Worm (Caenorhabditis elegans) whole organism, L1 larva: ENCODE measurements around the gene vps-33.1.

ENCODE experiments used
- C04F5.9 ChIP-seq: sonication (generic microtip); optimal IDR thresholded peaks from 2 replicates; lab custom pipeline; 2016; ENCODE audit warnings: missing genetic modification characterization, missing compliant biosample characterization
- C16A3.4 ChIP-seq: fragments of 150-350 bp; optimal IDR thresholded peaks from 2 replicates; lab custom pipeline; 2014; ENCODE audit warnings: missing biosample characterization, missing genetic modification characterization
- C34B4.2 ChIP-seq: sonication (generic microtip); optimal IDR thresholded peaks from 2 replicates; lab custom pipeline; 2017; ENCODE audit warnings: mild to moderate bottlenecking, missing genetic modification characterization, missing compliant biosample characterization
- F16B12.6 ChIP-seq: fragments of 150-350 bp; optimal IDR thresholded peaks from 2 replicates; lab custom pipeline; 2014; ENCODE audit warnings: missing biosample characterization, missing genetic modification characterization
- Y116A8C.19 ChIP-seq: sonication (generic microtip); optimal IDR thresholded peaks from 2 replicates; lab custom pipeline; 2016; ENCODE audit warnings: missing compliant biosample characterization, missing genetic modification characterization, borderline replicate concordance
- aha-1 ChIP-seq: fragments of 150-350 bp; optimal IDR thresholded peaks from 2 replicates; lab custom pipeline; 2014; ENCODE audit warnings: missing biosample characterization, missing genetic modification characterization
- alr-1 ChIP-seq: fragments of 200-800 bp; sonication (Bioruptor generic); optimal IDR thresholded peaks from 2 replicates; lab custom pipeline; 2018; ENCODE audit warnings: borderline replicate concordance, mild to moderate bottlenecking, missing genetic modification characterization, missing compliant biosample characterization
- blmp-1 ChIP-seq: fragments of 150-350 bp; optimal IDR thresholded peaks from 2 replicates; lab custom pipeline; 2014; ENCODE audit warnings: missing biosample characterization, missing genetic modification characterization
- ceh-82 ChIP-seq, 3 experiments: fragments of 150-350 bp in 1 of 3; sonication (generic microtip) in 2 of 3; optimal IDR thresholded peaks; 2 replicates each; lab custom pipeline; 2014 to 2017; ENCODE audit warnings: missing biosample characterization in 3 of 3, missing genetic modification characterization in 3 of 3
- ceh-88 ChIP-seq: fragments of 200-800 bp; sonication (Bioruptor generic); IDR thresholded peaks from 2 replicates; pipeline ENCODE4 v1.3.6; 2022; ENCODE audit warnings: missing genetic modification characterization, missing compliant biosample characterization
- ceh-90 ChIP-seq: sonication (generic microtip); optimal IDR thresholded peaks from 2 replicates; lab custom pipeline; 2016; ENCODE audit warnings: missing genetic modification characterization, missing compliant biosample characterization
- dsc-1 ChIP-seq: sonication (generic microtip); optimal IDR thresholded peaks from 2 replicates; lab custom pipeline; 2016; ENCODE audit warnings: mild to moderate bottlenecking, missing genetic modification characterization, missing compliant biosample characterization
- efl-1 ChIP-seq, 4 experiments: fragments of 150-350 bp; optimal IDR thresholded peaks in 3 of 4; peaks in 1 of 4; 1 replicate in 1 of 4; 2 replicates in 3 of 4; lab custom pipeline; 2014; ENCODE audit warnings: missing biosample characterization in 2 of 4, missing genetic modification characterization in 2 of 4, missing genetic modification reagents in 2 of 4
- elt-2 ChIP-seq: sonication (generic microtip); optimal IDR thresholded peaks from 2 replicates; lab custom pipeline; 2016; ENCODE audit warnings: missing genetic modification characterization, mild to moderate bottlenecking, inconsistent platforms, missing compliant biosample characterization, missing genetic modification reagents
- elt-3 ChIP-seq, 6 experiments: fragments of 150-350 bp in 1 of 6; sonication (generic microtip); optimal IDR thresholded peaks; 2 replicates each; lab custom pipeline; 2017 to 2018; ENCODE audit warnings: missing biosample characterization in 6 of 6, missing genetic modification characterization in 6 of 6, inconsistent platforms in 1 of 6
- fkh-10 ChIP-seq: sonication (generic microtip); optimal IDR thresholded peaks from 2 replicates; lab custom pipeline; 2017; ENCODE audit warnings: missing biosample characterization, missing genetic modification reagents, missing genetic modification characterization
- fkh-4 ChIP-seq: sonication (generic microtip); optimal IDR thresholded peaks from 2 replicates; lab custom pipeline; 2016; ENCODE audit warnings: missing compliant biosample characterization, missing genetic modification characterization, borderline replicate concordance
- fkh-8 ChIP-seq: sonication (generic microtip); optimal IDR thresholded peaks from 2 replicates; lab custom pipeline; 2016; ENCODE audit warnings: mild to moderate bottlenecking, missing genetic modification characterization, missing compliant biosample characterization
- grh-1 ChIP-seq: fragments of 200-800 bp; sonication (Bioruptor generic); IDR thresholded peaks from 2 replicates; pipeline ENCODE4 v1.3.6; 2022; ENCODE audit warnings: missing genetic modification reagents, missing genetic modification characterization, missing compliant biosample characterization
- hlh-17 ChIP-seq: fragments of 200-800 bp; sonication (Bioruptor generic); optimal IDR thresholded peaks from 2 replicates; lab custom pipeline; 2018; ENCODE audit warnings: missing genetic modification characterization, mild to moderate bottlenecking, missing compliant biosample characterization, moderate library complexity, borderline replicate concordance
- hlh-4 ChIP-seq: sonication (generic microtip); optimal IDR thresholded peaks from 2 replicates; lab custom pipeline; 2016; ENCODE audit warnings: mild to moderate bottlenecking, missing genetic modification characterization, missing compliant biosample characterization
- hpl-2 ChIP-seq: fragments of 150-350 bp; optimal IDR thresholded peaks from 2 replicates; lab custom pipeline; 2014; ENCODE audit warnings: missing biosample characterization, missing genetic modification reagents, missing genetic modification characterization
- isw-1 ChIP-seq: fragments of 200-800 bp; sonication (Bioruptor generic); IDR thresholded peaks from 2 replicates; pipeline ENCODE4 v1.3.6; 2022; ENCODE audit warnings: missing genetic modification characterization, missing compliant biosample characterization
- jun-1 ChIP-seq: fragments of 150-350 bp; optimal IDR thresholded peaks from 2 replicates; lab custom pipeline; 2014; ENCODE audit warnings: missing biosample characterization, missing genetic modification reagents, missing genetic modification characterization
- lin-15B ChIP-seq: fragments of 150-350 bp; sonication (generic microtip); optimal IDR thresholded peaks from 3 replicates; lab custom pipeline; 2014; ENCODE audit warnings: missing biosample characterization, missing genetic modification characterization
- mdl-1 ChIP-seq, 2 experiments: fragments of 150-350 bp; optimal IDR thresholded peaks; 2 replicates each; lab custom pipeline; 2014 to 2017; ENCODE audit warnings: missing biosample characterization in 2 of 2, missing genetic modification characterization in 2 of 2, inconsistent platforms in 1 of 2
- nhr-11 ChIP-seq: fragments of 150-350 bp; optimal IDR thresholded peaks from 2 replicates; lab custom pipeline; 2014; ENCODE audit warnings: missing biosample characterization, missing genetic modification characterization
- nhr-12 ChIP-seq: sonication (generic microtip); optimal IDR thresholded peaks from 2 replicates; lab custom pipeline; 2017; ENCODE audit warnings: missing biosample characterization, missing genetic modification characterization
- nhr-19 ChIP-seq: fragments of 200-800 bp; sonication (Bioruptor generic); conservative IDR thresholded peaks from 2 replicates; pipeline ENCODE4 v1.3.6; 2022; ENCODE audit warnings: missing genetic modification characterization, missing compliant biosample characterization
- nhr-20 ChIP-seq: sonication (generic microtip); optimal IDR thresholded peaks from 2 replicates; lab custom pipeline; 2016; ENCODE audit warnings: mild to moderate bottlenecking, missing genetic modification characterization, missing compliant biosample characterization
- nhr-28 ChIP-seq: fragments of 150-350 bp; optimal IDR thresholded peaks from 2 replicates; lab custom pipeline; 2014; ENCODE audit warnings: missing biosample characterization, missing genetic modification characterization
- nhr-47 ChIP-seq: sonication (generic microtip); optimal IDR thresholded peaks from 2 replicates; lab custom pipeline; 2016; ENCODE audit warnings: mild to moderate bottlenecking, missing genetic modification characterization, moderate library complexity, missing compliant biosample characterization
- nhr-71 ChIP-seq: sonication (generic microtip); optimal IDR thresholded peaks from 2 replicates; lab custom pipeline; 2016; ENCODE audit warnings: mild to moderate bottlenecking, missing genetic modification characterization, moderate library complexity, missing compliant biosample characterization
- nhr-76 ChIP-seq: sonication (generic microtip); optimal IDR thresholded peaks from 2 replicates; lab custom pipeline; 2017; ENCODE audit warnings: missing biosample characterization, missing genetic modification characterization
- nhr-84 ChIP-seq: sonication (generic microtip); optimal IDR thresholded peaks from 2 replicates; lab custom pipeline; 2017; ENCODE audit warnings: missing biosample characterization, missing genetic modification characterization
- nhr-85 ChIP-seq: sonication (generic microtip); peaks from one replicate; lab custom pipeline; 2016; ENCODE audit warnings: missing genetic modification characterization, inconsistent platforms, missing compliant biosample characterization
- pax-3 ChIP-seq: fragments of 200-800 bp; sonication (Bioruptor generic); optimal IDR thresholded peaks from 2 replicates; lab custom pipeline; 2018; ENCODE audit warnings: mild to moderate bottlenecking, missing genetic modification characterization, moderate library complexity, missing compliant biosample characterization
- pqm-1 ChIP-seq: sonication (generic microtip); optimal IDR thresholded peaks from 3 replicates; lab custom pipeline; 2017; ENCODE audit warnings: missing biosample characterization, missing genetic modification characterization
- rnt-1 ChIP-seq: sonication (generic microtip); optimal IDR thresholded peaks from 2 replicates; lab custom pipeline; 2016; ENCODE audit warnings: mild to moderate bottlenecking, missing genetic modification characterization, moderate library complexity, missing compliant biosample characterization
- skn-1 ChIP-seq: fragments of 150-350 bp; optimal IDR thresholded peaks from 2 replicates; lab custom pipeline; 2014; ENCODE audit warnings: missing biosample characterization, missing genetic modification characterization
- snpc-4 ChIP-seq: fragments of 150-350 bp; optimal IDR thresholded peaks from 2 replicates; lab custom pipeline; 2014; ENCODE audit warnings: missing biosample characterization, missing genetic modification characterization
- sox-4 ChIP-seq: sonication (generic microtip); optimal IDR thresholded peaks from 2 replicates; lab custom pipeline; 2016; ENCODE audit warnings: missing genetic modification characterization, missing compliant biosample characterization
- sup-37 ChIP-seq: fragments of 200-800 bp; sonication (Bioruptor generic); optimal IDR thresholded peaks from 2 replicates; lab custom pipeline; 2018; ENCODE audit warnings: mild to moderate bottlenecking, missing genetic modification characterization, missing compliant biosample characterization
- swsn-7 ChIP-seq: sonication (generic microtip); optimal IDR thresholded peaks from 2 replicates; lab custom pipeline; 2016; ENCODE audit warnings: missing genetic modification characterization, missing compliant biosample characterization
- tlp-1 ChIP-seq: fragments of 150-350 bp; optimal IDR thresholded peaks from 2 replicates; lab custom pipeline; 2014; ENCODE audit warnings: missing biosample characterization, missing genetic modification characterization
- unc-130 ChIP-seq: fragments of 150-350 bp; optimal IDR thresholded peaks from 2 replicates; lab custom pipeline; 2017; ENCODE audit warnings: missing biosample characterization, missing genetic modification characterization, inconsistent platforms
- unc-30 ChIP-seq: sonication (generic microtip); optimal IDR thresholded peaks from 2 replicates; lab custom pipeline; 2017; ENCODE audit warnings: missing biosample characterization, missing genetic modification characterization
- unc-62 ChIP-seq: fragments of 150-350 bp; optimal IDR thresholded peaks from 2 replicates; lab custom pipeline; 2014; ENCODE audit warnings: missing biosample characterization, missing genetic modification reagents, missing genetic modification characterization
- unc-86 ChIP-seq: sonication (generic microtip); optimal IDR thresholded peaks from 2 replicates; lab custom pipeline; 2016; ENCODE audit warnings: missing genetic modification characterization, missing compliant biosample characterization
- vab-15 ChIP-seq: sonication (generic microtip); optimal IDR thresholded peaks from 2 replicates; lab custom pipeline; 2017; ENCODE audit warnings: missing genotype, mild to moderate bottlenecking, missing genetic modification characterization, missing compliant biosample characterization
- xbp-1 ChIP-seq: sonication (generic microtip); optimal IDR thresholded peaks from 2 replicates; lab custom pipeline; 2016; ENCODE audit warnings: missing genetic modification characterization, missing compliant biosample characterization
- zag-1 ChIP-seq: fragments of 150-350 bp; optimal IDR thresholded peaks from 2 replicates; lab custom pipeline; 2014; ENCODE audit warnings: missing biosample characterization, missing genetic modification characterization
- zip-4 ChIP-seq: fragments of 200-800 bp; sonication (Bioruptor generic); optimal IDR thresholded peaks from 2 replicates; lab custom pipeline; 2018; ENCODE audit warnings: mild to moderate bottlenecking, missing genetic modification characterization, moderate library complexity, missing compliant biosample characterization
- ztf-4 ChIP-seq: fragments of 150-350 bp; optimal IDR thresholded peaks from 2 replicates; lab custom pipeline; 2014; ENCODE audit warnings: missing biosample characterization, missing genetic modification characterization

The vps-33.1 gene

DNA sequence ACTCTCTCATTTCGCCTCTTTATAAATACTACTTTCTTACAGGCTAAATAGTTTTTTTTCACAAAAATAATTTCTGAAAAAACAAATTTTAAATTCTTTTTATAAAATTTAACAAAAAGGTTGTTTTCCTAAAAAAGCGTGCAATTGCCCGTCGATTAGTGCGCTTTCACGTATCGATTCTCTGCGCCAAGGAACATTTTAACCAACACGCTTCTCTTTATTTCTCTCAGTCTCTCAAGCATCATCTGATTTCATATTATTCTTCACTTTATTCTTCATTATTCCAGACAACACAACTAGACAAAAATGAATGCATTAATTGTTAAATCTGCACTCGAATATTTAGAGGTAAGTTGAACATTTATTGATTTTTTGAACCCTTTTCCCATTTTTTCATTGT is 11.1 kb upstream of the vps-33.1 start, which contains the start of gene B0303.4 (continued):
- TF ChIP-seq swsn-7 (tag; lab: Kevin White, UChicago), result peak; percentile 55
- peak; percentile 33 for TF ChIP-seq dsc-1 (tag; lab: Kevin White, UChicago)
- TF ChIP-seq Y116A8C.19 (tag; lab: Kevin White, UChicago), result no peak
- peak in 1 of 2 experiments; percentile 28 for TF ChIP-seq mdl-1 (tag; optimal IDR thresholded peaks at IDR 0.05; lab: Kevin White, UChicago)
- TF ChIP-seq unc-62 (GFP tag; lab: Kevin White, UChicago), result no peak
- no peak for TF ChIP-seq nhr-85 (tag; lab: Kevin White, UChicago)
- no peak for TF ChIP-seq unc-86 (tag; lab: Kevin White, UChicago)
- no peak for TF ChIP-seq zag-1
- TF ChIP-seq F16B12.6 (tag; lab: Kevin White, UChicago), result peak; percentile 83
- TF ChIP-seq C34B4.2 (tag; lab: Kevin White, UChicago), result no peak
- TF ChIP-seq zip-4 (GFP tag; lab: Kevin White, UChicago), result no peak
- no peak for TF ChIP-seq nhr-11 (tag; lab: Kevin White, UChicago)
- peak; percentile 54 for TF ChIP-seq rnt-1
- peak; percentile 53 for TF ChIP-seq skn-1 (tag; lab: Kevin White, UChicago)
- no peak for TF ChIP-seq hpl-2
- no peak for TF ChIP-seq nhr-84 (tag; lab: Kevin White, UChicago)
- TF ChIP-seq nhr-20 (tag; lab: Kevin White, UChicago), result peak; percentile 52
- no peak for TF ChIP-seq jun-1 (tag; lab: Kevin White, UChicago)
- no peak for TF ChIP-seq C04F5.9 (tag; lab: Kevin White, UChicago)
- TF ChIP-seq pqm-1 (tag; lab: Kevin White, UChicago), result no peak
- TF ChIP-seq aha-1, result no peak
- TF ChIP-seq snpc-4, result no peak
- no peak for TF ChIP-seq unc-30 (tag; lab: Kevin White, UChicago)
- no peak for TF ChIP-seq tlp-1
- peak; percentile 38 for TF ChIP-seq lin-15B (tag; lab: Kevin White, UChicago)
- TF ChIP-seq vab-15, result no peak
- TF ChIP-seq unc-130 (tag; lab: Kevin White, UChicago), result peak; percentile 48
- TF ChIP-seq nhr-28 (tag; lab: Kevin White, UChicago), result no peak
- no peak for TF ChIP-seq ceh-88 (GFP tag; lab: Robert Waterston, UW)
- TF ChIP-seq efl-1 (optimal IDR thresholded peaks at IDR 0.05; lab: Kevin White, UChicago), result peak; percentile 59 to 64
- TF ChIP-seq efl-1 (GFP tag; optimal IDR thresholded peaks at IDR 0.05 in 1 of 2; lab: Kevin White, UChicago), result peak; percentile 55 to 63
- TF ChIP-seq hlh-17 (GFP tag; lab: Kevin White, UChicago), result no peak
- TF ChIP-seq nhr-12 (tag; lab: Kevin White, UChicago), result no peak
- no peak for TF ChIP-seq alr-1 (tag; lab: Kevin White, UChicago)
- TF ChIP-seq ceh-82 (tag; optimal IDR thresholded peaks at IDR 0.05; lab: Kevin White, UChicago), result peak in 1 of 3 experiments; percentile 33
- TF ChIP-seq nhr-19, result no peak
- no peak for TF ChIP-seq sox-4 (tag; lab: Kevin White, UChicago)
- TF ChIP-seq hlh-4 (tag; lab: Kevin White, UChicago), result no peak
- TF ChIP-seq isw-1 (GFP tag; lab: Robert Waterston, UW), result no peak
- no peak for TF ChIP-seq elt-2 (tag; lab: Kevin White, UChicago)
- TF ChIP-seq elt-3 (tag; optimal IDR thresholded peaks at IDR 0.05; lab: Kevin White, UChicago), result peak in 1 of 6 experiments; percentile 67
- TF ChIP-seq ztf-4 (tag; lab: Kevin White, UChicago), result no peak
- TF ChIP-seq pax-3 (tag; lab: Kevin White, UChicago), result no peak
- TF ChIP-seq nhr-76 (tag; lab: Kevin White, UChicago), result no peak
- TF ChIP-seq fkh-8 (tag; lab: Kevin White, UChicago), result peak; percentile 51
- peak; percentile 72 for TF ChIP-seq nhr-71 (tag; lab: Kevin White, UChicago)
- no peak for TF ChIP-seq grh-1 (GFP tag; lab: Robert Waterston, UW)
- TF ChIP-seq fkh-4, result no peak
- peak; percentile 83 for TF ChIP-seq blmp-1
- no peak for TF ChIP-seq ceh-90
- TF ChIP-seq sup-37 (GFP tag; lab: Kevin White, UChicago), result no peak
- TF ChIP-seq fkh-10 (GFP tag; lab: Kevin White, UChicago), result no peak
- peak; percentile 51 for TF ChIP-seq C16A3.4 (tag; lab: Kevin White, UChicago)
- TF ChIP-seq xbp-1 (tag; lab: Kevin White, UChicago), result peak; percentile 34
- TF ChIP-seq nhr-47 (tag; lab: Kevin White, UChicago), result peak; percentile 46
